Worm (Caenorhabditis elegans) whole organism, midembryonic: ENCODE data around the gene F08D12.4.

ENCODE experiments used
- T22C8.4 ChIP-seq: fragments of 200-800 bp; sonication (Bioruptor generic); IDR thresholded peaks from 2 replicates; pipeline ENCODE4 v1.3.6; 2022; ENCODE audit warnings: missing genetic modification characterization, missing compliant biosample characterization
- cog-1 ChIP-seq: sonication (generic microtip); optimal IDR thresholded peaks from 2 replicates; lab custom pipeline; 2016; ENCODE audit warnings: missing genetic modification characterization, missing compliant biosample characterization
- flt-1 ChIP-seq: fragments of 200-800 bp; sonication (Bioruptor generic); IDR thresholded peaks from 2 replicates; pipeline ENCODE4 v1.3.6; 2022; ENCODE audit warnings: missing genetic modification characterization, missing compliant biosample characterization
- klf-2 ChIP-seq: fragments of 200-800 bp; sonication (Bioruptor generic); conservative IDR thresholded peaks from 2 replicates; pipeline ENCODE4 v1.3.6; 2022; ENCODE audit warnings: missing genetic modification reagents, missing genetic modification characterization, missing compliant biosample characterization
- ref-1 ChIP-seq: fragments of 200-800 bp; sonication (Bioruptor generic); conservative IDR thresholded peaks from 2 replicates; pipeline ENCODE4 v1.3.6; 2022; ENCODE audit warnings: missing genetic modification reagents, missing genetic modification characterization, missing compliant biosample characterization
- tab-1 ChIP-seq: fragments of 200-800 bp; sonication (Bioruptor generic); IDR thresholded peaks from 2 replicates; pipeline ENCODE4 v1.3.6; 2022; ENCODE audit warnings: missing genetic modification characterization, missing compliant biosample characterization
- ztf-29 ChIP-seq: fragments of 200-800 bp; sonication (Bioruptor generic); IDR thresholded peaks from 2 replicates; pipeline ENCODE4 v1.3.6; 2022; ENCODE audit warnings: missing genetic modification reagents, missing genetic modification characterization, missing compliant biosample characterization

- TF ChIP-seq klf-2 (GFP tag; lab: Robert Waterston, UW) (no peak), T22C8.4 (GFP tag; lab: Robert Waterston, UW) (no peak), ztf-29 (no peak), flt-1 (GFP tag; lab: Robert Waterston, UW) (no peak), cog-1 (tag; lab: Kevin White, UChicago) (no peak), ref-1 (GFP tag; lab: Robert Waterston, UW) (no peak), tab-1 (no peak)
Measured at ce11 chrII:2780804-2781203, 2.9 kb downstream of the F08D12.4 start.
